Fruit fly (Drosophila melanogaster) Kc167 (cell line): ENCODE results near the gene CG12984.

Experiments used
- Myc ChIP-seq: fragments of >200 bp; optimal IDR thresholded peaks from 2 replicates; lab custom pipeline; 2017; ENCODE audit warnings: missing external identifiers
- Sin3A ChIP-seq: fragments of >200 bp; optimal IDR thresholded peaks from 2 replicates; lab custom pipeline; 2018; ENCODE audit warnings: missing external identifiers
- h ChIP-seq: fragments of >200 bp; optimal IDR thresholded peaks from 3 replicates; lab custom pipeline; 2018; ENCODE audit warnings: missing external identifiers
- insv ChIP-seq: fragments of >200 bp; optimal IDR thresholded peaks from 3 replicates; lab custom pipeline; 2018; ENCODE audit warnings: missing external identifiers
- psq ChIP-seq: fragments of >200 bp; optimal IDR thresholded peaks from 2 replicates; lab custom pipeline; 2017; ENCODE audit warnings: missing external identifiers
- ttk ChIP-seq: sonication (Bioruptor generic); optimal IDR thresholded peaks from 2 replicates; lab custom pipeline; 2017; ENCODE audit warnings: missing external identifiers

DNA sequence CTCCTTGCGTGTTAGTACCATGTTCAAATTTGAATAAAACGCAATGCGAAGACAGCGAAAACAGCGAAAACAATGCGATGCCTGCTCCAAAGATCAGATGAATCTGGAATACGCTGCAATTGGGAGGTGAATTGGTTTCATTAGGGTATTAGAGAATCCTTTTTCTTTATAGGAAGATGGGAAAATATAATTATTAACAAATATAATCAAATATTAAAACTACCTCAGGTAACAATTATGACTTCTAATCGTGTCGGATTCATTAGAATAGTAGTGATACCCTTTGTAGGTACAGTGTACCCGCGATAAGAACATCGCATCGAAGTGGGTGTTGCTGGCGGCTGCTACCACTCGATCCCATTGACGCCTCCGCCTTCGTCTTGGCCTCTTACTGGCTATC lies 3.6 kb upstream of the CG12984 start:
- TF ChIP-seq h (no peak), ttk (lab: Kevin White, UChicago) (no peak), Myc (lab: Kevin White, UChicago) (no peak), insv (lab: Kevin White, UChicago) (no peak), Sin3A (lab: Kevin White, UChicago) (no peak), psq (lab: Kevin White, UChicago) (no peak)
